Worm (Caenorhabditis elegans) whole organism, L1 larva: ENCODE measurements around the gene T19C3.5.

Experiments
- C04F5.9 ChIP-seq: sonication (generic microtip); optimal IDR thresholded peaks from 2 replicates; lab custom pipeline; 2016; ENCODE audit warnings: missing genetic modification characterization, missing compliant biosample characterization
- C16A3.4 ChIP-seq: fragments of 150-350 bp; optimal IDR thresholded peaks from 2 replicates; lab custom pipeline; 2014; ENCODE audit warnings: missing biosample characterization, missing genetic modification characterization
- C34B4.2 ChIP-seq: sonication (generic microtip); optimal IDR thresholded peaks from 2 replicates; lab custom pipeline; 2017; ENCODE audit warnings: mild to moderate bottlenecking, missing genetic modification characterization, missing compliant biosample characterization
- F16B12.6 ChIP-seq: fragments of 150-350 bp; optimal IDR thresholded peaks from 2 replicates; lab custom pipeline; 2014; ENCODE audit warnings: missing biosample characterization, missing genetic modification characterization
- aha-1 ChIP-seq: fragments of 150-350 bp; optimal IDR thresholded peaks from 2 replicates; lab custom pipeline; 2014; ENCODE audit warnings: missing biosample characterization, missing genetic modification characterization
- alr-1 ChIP-seq: fragments of 200-800 bp; sonication (Bioruptor generic); optimal IDR thresholded peaks from 2 replicates; lab custom pipeline; 2018; ENCODE audit warnings: borderline replicate concordance, mild to moderate bottlenecking, missing genetic modification characterization, missing compliant biosample characterization
- ama-1 ChIP-seq: fragments of 150-350 bp; optimal IDR thresholded peaks from 2 replicates; lab custom pipeline; 2014
- blmp-1 ChIP-seq: fragments of 150-350 bp; optimal IDR thresholded peaks from 2 replicates; lab custom pipeline; 2014; ENCODE audit warnings: missing biosample characterization, missing genetic modification characterization
- ceh-8 ChIP-seq: fragments of 200-800 bp; sonication (Bioruptor generic); optimal IDR thresholded peaks from 2 replicates; lab custom pipeline; 2018; ENCODE audit warnings: mild to moderate bottlenecking, missing genetic modification characterization, moderate library complexity, missing compliant biosample characterization
- ceh-82 ChIP-seq, 3 experiments: fragments of 150-350 bp in 1 of 3; sonication (generic microtip) in 2 of 3; optimal IDR thresholded peaks; 2 replicates each; lab custom pipeline; 2014 to 2017; ENCODE audit warnings: missing biosample characterization in 3 of 3, missing genetic modification characterization in 3 of 3
- ceh-88 ChIP-seq: fragments of 200-800 bp; sonication (Bioruptor generic); IDR thresholded peaks from 2 replicates; pipeline ENCODE4 v1.3.6; 2022; ENCODE audit warnings: missing genetic modification characterization, missing compliant biosample characterization
- ces-1 ChIP-seq: fragments of 150-350 bp; optimal IDR thresholded peaks from 2 replicates; lab custom pipeline; 2014; ENCODE audit warnings: missing biosample characterization, missing genetic modification reagents, missing genetic modification characterization
- dpl-1 ChIP-seq, 3 experiments: fragments of 150-350 bp in 2 of 3; sonication (generic microtip) in 1 of 3; optimal IDR thresholded peaks; 2 replicates each; lab custom pipeline; 2014 to 2017; ENCODE audit warnings: missing biosample characterization in 3 of 3, missing genetic modification characterization in 3 of 3, missing genetic modification reagents in 3 of 3
- dsc-1 ChIP-seq: sonication (generic microtip); optimal IDR thresholded peaks from 2 replicates; lab custom pipeline; 2016; ENCODE audit warnings: mild to moderate bottlenecking, missing genetic modification characterization, missing compliant biosample characterization
- efl-3 ChIP-seq: fragments of 200-800 bp; sonication (Bioruptor generic); optimal IDR thresholded peaks from 2 replicates; lab custom pipeline; 2018; ENCODE audit warnings: mild to moderate bottlenecking, missing genetic modification characterization, missing compliant biosample characterization
- egl-13 ChIP-seq: sonication (generic microtip); optimal IDR thresholded peaks from 2 replicates; lab custom pipeline; 2016; ENCODE audit warnings: missing genotype, missing genetic modification reagents, missing genetic modification characterization, missing compliant biosample characterization
- elt-2 ChIP-seq: sonication (generic microtip); optimal IDR thresholded peaks from 2 replicates; lab custom pipeline; 2016; ENCODE audit warnings: missing genetic modification characterization, mild to moderate bottlenecking, inconsistent platforms, missing compliant biosample characterization, missing genetic modification reagents
- elt-3 ChIP-seq, 6 experiments: fragments of 150-350 bp in 1 of 6; sonication (generic microtip); optimal IDR thresholded peaks; 2 replicates each; lab custom pipeline; 2017 to 2018; ENCODE audit warnings: missing biosample characterization in 6 of 6, missing genetic modification characterization in 6 of 6, inconsistent platforms in 1 of 6
- ets-5 ChIP-seq: fragments of 200-800 bp; sonication (Bioruptor generic); IDR thresholded peaks from 2 replicates; pipeline ENCODE4 v1.3.6; 2022; ENCODE audit warnings: missing genetic modification characterization, missing compliant biosample characterization
- fkh-10 ChIP-seq: sonication (generic microtip); optimal IDR thresholded peaks from 2 replicates; lab custom pipeline; 2017; ENCODE audit warnings: missing biosample characterization, missing genetic modification reagents, missing genetic modification characterization
- fkh-8 ChIP-seq: sonication (generic microtip); optimal IDR thresholded peaks from 2 replicates; lab custom pipeline; 2016; ENCODE audit warnings: mild to moderate bottlenecking, missing genetic modification characterization, missing compliant biosample characterization
- fos-1 ChIP-seq: fragments of 150-350 bp; optimal IDR thresholded peaks from 2 replicates; lab custom pipeline; 2014; ENCODE audit warnings: missing biosample characterization, missing genetic modification characterization
- grh-1 ChIP-seq: fragments of 200-800 bp; sonication (Bioruptor generic); IDR thresholded peaks from 2 replicates; pipeline ENCODE4 v1.3.6; 2022; ENCODE audit warnings: missing genetic modification reagents, missing genetic modification characterization, missing compliant biosample characterization
- hlh-17 ChIP-seq: fragments of 200-800 bp; sonication (Bioruptor generic); optimal IDR thresholded peaks from 2 replicates; lab custom pipeline; 2018; ENCODE audit warnings: missing genetic modification characterization, mild to moderate bottlenecking, missing compliant biosample characterization, moderate library complexity, borderline replicate concordance
- hpl-2 ChIP-seq: fragments of 150-350 bp; optimal IDR thresholded peaks from 2 replicates; lab custom pipeline; 2014; ENCODE audit warnings: missing biosample characterization, missing genetic modification reagents, missing genetic modification characterization
- jun-1 ChIP-seq: fragments of 150-350 bp; optimal IDR thresholded peaks from 2 replicates; lab custom pipeline; 2014; ENCODE audit warnings: missing biosample characterization, missing genetic modification reagents, missing genetic modification characterization
- lin-13 ChIP-seq: fragments of 150-350 bp; optimal IDR thresholded peaks from 2 replicates; lab custom pipeline; 2014; ENCODE audit warnings: missing biosample characterization, missing genetic modification reagents, missing genetic modification characterization
- lin-14 ChIP-seq: fragments of 200-800 bp; sonication (Bioruptor generic); optimal IDR thresholded peaks from 2 replicates; lab custom pipeline; 2018; ENCODE audit warnings: mild to moderate bottlenecking, missing genetic modification characterization, moderate library complexity, missing compliant biosample characterization
- lin-39 ChIP-seq: fragments of 150-350 bp; optimal IDR thresholded peaks from 2 replicates; lab custom pipeline; 2014; ENCODE audit warnings: missing biosample characterization, missing genetic modification reagents, missing genetic modification characterization
- lir-3 ChIP-seq: sonication (generic microtip); optimal IDR thresholded peaks from 2 replicates; lab custom pipeline; 2016; ENCODE audit warnings: mild to moderate bottlenecking, missing genetic modification characterization, moderate library complexity, missing compliant biosample characterization; ENCODE audit not compliant: poor library complexity
- mab-9 ChIP-seq: fragments of 200-800 bp; sonication (Bioruptor generic); IDR thresholded peaks from 2 replicates; pipeline ENCODE4 v1.3.6; 2022; ENCODE audit warnings: missing genetic modification reagents, missing genetic modification characterization, missing compliant biosample characterization
- mdl-1 ChIP-seq, 2 experiments: fragments of 150-350 bp; optimal IDR thresholded peaks; 2 replicates each; lab custom pipeline; 2014 to 2017; ENCODE audit warnings: missing biosample characterization in 2 of 2, missing genetic modification characterization in 2 of 2, inconsistent platforms in 1 of 2
- nhr-11 ChIP-seq: fragments of 150-350 bp; optimal IDR thresholded peaks from 2 replicates; lab custom pipeline; 2014; ENCODE audit warnings: missing biosample characterization, missing genetic modification characterization
- nhr-28 ChIP-seq: fragments of 150-350 bp; optimal IDR thresholded peaks from 2 replicates; lab custom pipeline; 2014; ENCODE audit warnings: missing biosample characterization, missing genetic modification characterization
- nhr-47 ChIP-seq: sonication (generic microtip); optimal IDR thresholded peaks from 2 replicates; lab custom pipeline; 2016; ENCODE audit warnings: mild to moderate bottlenecking, missing genetic modification characterization, moderate library complexity, missing compliant biosample characterization
- nhr-76 ChIP-seq: sonication (generic microtip); optimal IDR thresholded peaks from 2 replicates; lab custom pipeline; 2017; ENCODE audit warnings: missing biosample characterization, missing genetic modification characterization
- nhr-84 ChIP-seq: sonication (generic microtip); optimal IDR thresholded peaks from 2 replicates; lab custom pipeline; 2017; ENCODE audit warnings: missing biosample characterization, missing genetic modification characterization
- nhr-85 ChIP-seq: sonication (generic microtip); peaks from one replicate; lab custom pipeline; 2016; ENCODE audit warnings: missing genetic modification characterization, inconsistent platforms, missing compliant biosample characterization
- nhr-90 ChIP-seq: sonication (generic microtip); optimal IDR thresholded peaks from 2 replicates; lab custom pipeline; 2016; ENCODE audit warnings: mild to moderate bottlenecking, missing genetic modification characterization, missing compliant biosample characterization; ENCODE audit not compliant: poor library complexity
- pag-3 ChIP-seq: sonication (generic microtip); optimal IDR thresholded peaks from 2 replicates; lab custom pipeline; 2017; ENCODE audit warnings: missing genetic modification characterization, mild to moderate bottlenecking, missing compliant biosample characterization, antibody characterized with exemption, borderline replicate concordance; ENCODE audit not compliant: insufficient read depth
- pax-3 ChIP-seq: fragments of 200-800 bp; sonication (Bioruptor generic); optimal IDR thresholded peaks from 2 replicates; lab custom pipeline; 2018; ENCODE audit warnings: mild to moderate bottlenecking, missing genetic modification characterization, moderate library complexity, missing compliant biosample characterization
- skn-1 ChIP-seq: fragments of 150-350 bp; optimal IDR thresholded peaks from 2 replicates; lab custom pipeline; 2014; ENCODE audit warnings: missing biosample characterization, missing genetic modification characterization
- snpc-4 ChIP-seq: fragments of 150-350 bp; optimal IDR thresholded peaks from 2 replicates; lab custom pipeline; 2014; ENCODE audit warnings: missing biosample characterization, missing genetic modification characterization
- snu-23 ChIP-seq: sonication (generic microtip); optimal IDR thresholded peaks from 2 replicates; lab custom pipeline; 2016; ENCODE audit warnings: missing genetic modification characterization, missing compliant biosample characterization
- sptf-1 ChIP-seq: fragments of 150-350 bp; optimal IDR thresholded peaks from 2 replicates; lab custom pipeline; 2014; ENCODE audit warnings: missing biosample characterization, missing genetic modification characterization
- swsn-7 ChIP-seq: sonication (generic microtip); optimal IDR thresholded peaks from 2 replicates; lab custom pipeline; 2016; ENCODE audit warnings: missing genetic modification characterization, missing compliant biosample characterization
- tbx-2 ChIP-seq: sonication (generic microtip); optimal IDR thresholded peaks from 2 replicates; lab custom pipeline; 2016; ENCODE audit warnings: missing genetic modification characterization, missing compliant biosample characterization
- tlp-1 ChIP-seq: fragments of 150-350 bp; optimal IDR thresholded peaks from 2 replicates; lab custom pipeline; 2014; ENCODE audit warnings: missing biosample characterization, missing genetic modification characterization
- unc-30 ChIP-seq: sonication (generic microtip); optimal IDR thresholded peaks from 2 replicates; lab custom pipeline; 2017; ENCODE audit warnings: missing biosample characterization, missing genetic modification characterization
- vab-15 ChIP-seq: sonication (generic microtip); optimal IDR thresholded peaks from 2 replicates; lab custom pipeline; 2017; ENCODE audit warnings: missing genotype, mild to moderate bottlenecking, missing genetic modification characterization, missing compliant biosample characterization
- zag-1 ChIP-seq: fragments of 150-350 bp; optimal IDR thresholded peaks from 2 replicates; lab custom pipeline; 2014; ENCODE audit warnings: missing biosample characterization, missing genetic modification characterization
- ztf-4 ChIP-seq: fragments of 150-350 bp; optimal IDR thresholded peaks from 2 replicates; lab custom pipeline; 2014; ENCODE audit warnings: missing biosample characterization, missing genetic modification characterization

Gene T19C3.5

DNA sequence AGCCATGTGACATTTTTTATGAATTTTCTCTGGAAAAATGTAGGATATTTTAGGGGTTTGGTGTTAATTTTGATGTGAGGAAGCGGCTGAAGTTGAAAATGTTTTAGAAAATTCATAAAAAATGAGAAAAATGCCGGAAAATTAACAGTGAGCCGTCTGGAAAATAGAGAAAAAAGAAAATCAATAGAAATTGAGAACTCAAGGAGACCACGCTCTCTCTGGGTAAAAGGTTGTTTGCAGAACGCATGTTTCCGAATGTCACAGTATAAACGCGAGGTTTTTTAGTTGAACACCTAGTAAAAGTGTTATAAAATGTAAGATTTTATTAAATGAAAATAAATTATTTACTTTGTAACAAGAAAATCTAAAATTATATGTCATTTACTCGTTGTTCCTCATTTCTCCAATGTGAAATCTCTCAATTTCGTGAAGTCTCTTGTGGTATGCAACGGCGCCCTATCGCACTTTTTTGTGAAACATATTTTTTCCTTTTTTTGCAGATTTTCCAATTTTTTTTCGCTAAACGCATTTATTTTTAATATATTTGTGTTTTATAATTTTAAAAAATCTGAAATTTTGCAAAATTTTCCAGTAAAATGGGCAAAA is 12.6 kb upstream of the T19C3.5 start, which contains the start of the genes tag-266 and tag-267 (continued):
- peak; percentile 91 for TF ChIP-seq lin-14
- TF ChIP-seq swsn-7 (tag; lab: Kevin White, UChicago): peak; percentile 70
- TF ChIP-seq snu-23: peak; percentile 81
- TF ChIP-seq jun-1: peak; percentile 20
- no peak for TF ChIP-seq nhr-28
- no peak for TF ChIP-seq ama-1 (lab: Kevin White, UChicago)
- TF ChIP-seq lin-39: peak; percentile 4
- peak; percentile 28 to 66 (median 54) for TF ChIP-seq dpl-1 (GFP tag; optimal IDR thresholded peaks at IDR 0.05; lab: Kevin White, UChicago)
- no peak for TF ChIP-seq ztf-4 (tag; lab: Kevin White, UChicago)
- no peak for TF ChIP-seq pag-3 (tag; lab: Kevin White, UChicago)
- TF ChIP-seq hpl-2: no peak
- TF ChIP-seq nhr-84: no peak
- no peak for TF ChIP-seq hlh-17
- peak; percentile 34 for TF ChIP-seq zag-1
- no peak for TF ChIP-seq ets-5 (GFP tag; lab: Robert Waterston, UW)
- TF ChIP-seq grh-1 (GFP tag; lab: Robert Waterston, UW): no peak
- TF ChIP-seq alr-1: no peak
- peak; percentile 88 for TF ChIP-seq nhr-47 (tag; lab: Kevin White, UChicago)
- TF ChIP-seq F16B12.6 (tag; lab: Kevin White, UChicago): peak; percentile 33
- TF ChIP-seq elt-2 (tag; lab: Kevin White, UChicago): peak; percentile 25
- TF ChIP-seq dsc-1 (tag; lab: Kevin White, UChicago): peak; percentile 49
- TF ChIP-seq sptf-1 (tag; lab: Kevin White, UChicago): no peak
- peak; percentile 67 for TF ChIP-seq egl-13
- TF ChIP-seq mab-9 (GFP tag; lab: Robert Waterston, UW): peak; percentile 41; the same call in 1 of the 2 replicates
- no peak for TF ChIP-seq efl-3 (GFP tag; lab: Kevin White, UChicago)
- no peak for TF ChIP-seq unc-30
- no peak for TF ChIP-seq lir-3 (tag; lab: Kevin White, UChicago)
- TF ChIP-seq elt-3 (tag; optimal IDR thresholded peaks at IDR 0.05; lab: Kevin White, UChicago): no peak
- peak; percentile 24 for TF ChIP-seq fkh-10 (GFP tag; lab: Kevin White, UChicago)
- no peak for TF ChIP-seq mdl-1 (tag; optimal IDR thresholded peaks at IDR 0.05; lab: Kevin White, UChicago)
- peak; percentile 27 for TF ChIP-seq skn-1 (tag; lab: Kevin White, UChicago)
- no peak for TF ChIP-seq vab-15
- TF ChIP-seq C16A3.4 (tag; lab: Kevin White, UChicago): peak; percentile 87
- TF ChIP-seq fos-1 (tag; lab: Kevin White, UChicago): peak; percentile 55
- TF ChIP-seq nhr-85 (tag; lab: Kevin White, UChicago): peak; percentile 86
- peak; percentile 88 for TF ChIP-seq nhr-90
- TF ChIP-seq blmp-1 (tag; lab: Kevin White, UChicago): peak; percentile 18
- peak; percentile 92 for TF ChIP-seq pax-3
- peak; percentile 90 for TF ChIP-seq fkh-8 (tag; lab: Kevin White, UChicago)
- TF ChIP-seq tbx-2 (tag; lab: Kevin White, UChicago): peak; percentile 77
- peak; percentile 20 to 64 (median 21) for TF ChIP-seq ceh-82 (tag; optimal IDR thresholded peaks at IDR 0.05; lab: Kevin White, UChicago)
- peak; percentile 56 for TF ChIP-seq C04F5.9 (tag; lab: Kevin White, UChicago)
- TF ChIP-seq ceh-8 (GFP tag; lab: Kevin White, UChicago): peak; percentile 13
- peak; percentile 83; the same call in 1 of the 2 replicates for TF ChIP-seq ceh-88 (GFP tag; lab: Robert Waterston, UW)
- TF ChIP-seq snpc-4 (tag; lab: Kevin White, UChicago): peak; percentile 48
- no peak for TF ChIP-seq nhr-11 (tag; lab: Kevin White, UChicago)
- TF ChIP-seq ces-1 (GFP tag; lab: Kevin White, UChicago): no peak
- no peak for TF ChIP-seq tlp-1 (tag; lab: Kevin White, UChicago)
- no peak for TF ChIP-seq aha-1
- TF ChIP-seq nhr-76 (tag; lab: Kevin White, UChicago): no peak
- TF ChIP-seq lin-13 (GFP tag; lab: Kevin White, UChicago): peak; percentile 19
- no peak for TF ChIP-seq C34B4.2 (tag; lab: Kevin White, UChicago)
